Worm (Caenorhabditis elegans): ENCODE results near the gene fbxc-58.
A peak's percentile ranks its signal among the peaks of the same experiment; 100 is the strongest.

The fbxc-58 gene

ce11 chrIV:9386038-9386437 is 14.7 kb downstream of the fbxc-58 start, which contains the start of gene daf-15 (continued):
- no peak for TF ChIP-seq ceh-32 (tag; optimal IDR thresholded peaks at IDR 0.05; ENCODE audit: poor library complexity)

DNA sequence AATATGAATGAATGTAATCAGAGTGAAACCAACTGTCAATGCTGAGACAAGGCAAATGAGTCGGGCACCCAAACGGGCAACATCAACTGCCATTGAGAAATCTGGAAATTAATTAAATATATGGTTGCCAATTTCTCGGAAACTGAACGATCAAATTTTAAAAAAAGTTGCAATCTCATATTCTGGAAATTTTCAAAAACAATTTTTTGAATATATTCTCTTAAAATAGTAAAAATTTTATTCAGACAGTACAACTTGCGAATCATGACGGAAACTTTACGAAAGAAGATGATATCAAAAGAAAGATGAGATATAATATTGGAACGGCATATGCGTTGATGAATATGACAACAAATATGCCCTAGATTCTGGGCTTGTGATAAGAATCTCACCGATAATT is 24.8 kb downstream of the fbxc-58 start, which contains the start of gene col-121:
Gene col-121 (minus strand): TSS at position 101 of the 400 bp plus-strand sequence.
- TF ChIP-seq Y75B8A.6 (GFP tag; IDR thresholded peaks at IDR 0.05) = no peak
- no peak for TF ChIP-seq lin-1 (GFP tag; IDR thresholded peaks at IDR 0.05)
- TF ChIP-seq mxl-3 (GFP tag; optimal IDR thresholded peaks at IDR 0.05) = no peak

DNA sequence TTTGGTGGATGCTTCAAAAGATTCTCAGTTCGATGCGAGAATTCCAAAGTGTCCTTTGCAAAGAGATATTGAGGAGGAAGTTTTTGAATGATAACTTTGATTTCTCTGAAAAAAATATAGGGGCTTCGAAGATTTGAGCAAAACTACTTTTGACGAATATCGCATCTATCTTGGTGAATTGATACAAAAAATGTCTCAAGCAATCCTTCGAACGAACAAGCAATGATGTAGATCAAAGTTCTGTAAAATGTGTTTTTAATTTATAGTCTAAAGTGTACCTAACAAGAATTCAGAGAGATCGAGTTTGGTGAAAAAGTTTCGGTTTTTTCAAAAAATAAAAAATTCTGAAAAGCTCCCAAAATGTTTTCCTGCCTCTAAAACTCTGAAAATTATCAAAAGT is 26.0 kb downstream of the fbxc-58 start, which contains the start of gene F56D5.3:
Gene F56D5.3 (plus strand): TSS at position 301 of the 400 bp plus-strand sequence.
- TF ChIP-seq unc-130 (GFP tag; optimal IDR thresholded peaks at IDR 0.05) = no peak
- no peak for TF ChIP-seq R02D3.7 (tag; optimal IDR thresholded peaks at IDR 0.05)
- no peak for TF ChIP-seq fkh-10 (GFP tag; optimal IDR thresholded peaks at IDR 0.05)
- TF ChIP-seq mep-1 (tag; optimal IDR thresholded peaks at IDR 0.05) = no peak
- no peak for TF ChIP-seq nhr-6 (tag; optimal IDR thresholded peaks at IDR 0.05)
- no peak for TF ChIP-seq ceh-82 (tag; optimal IDR thresholded peaks at IDR 0.05)
- no peak for TF ChIP-seq gei-8 (GFP tag; optimal IDR thresholded peaks at IDR 0.05)
- TF ChIP-seq daf-12 (tag; optimal IDR thresholded peaks at IDR 0.05) = no peak
- no peak for TF ChIP-seq lin-38 (GFP tag; IDR thresholded peaks at IDR 0.05)
- TF ChIP-seq snpc-4 (tag; optimal IDR thresholded peaks at IDR 0.05) = no peak
- no peak for TF ChIP-seq daf-8 (GFP tag; IDR thresholded peaks at IDR 0.05)
- no peak for TF ChIP-seq nhr-41 (GFP tag; IDR thresholded peaks at IDR 0.05)
- no peak for TF ChIP-seq dpl-1 (GFP tag; optimal IDR thresholded peaks at IDR 0.05)
- TF ChIP-seq hlh-30 (tag; optimal IDR thresholded peaks at IDR 0.05; ENCODE audit: insufficient read depth) = no peak
- no peak for TF ChIP-seq Y105C5A.15 (GFP tag; IDR thresholded peaks at IDR 0.05)
- no peak for TF ChIP-seq ceh-44 (GFP tag; IDR thresholded peaks at IDR 0.05)
- no peak for TF ChIP-seq lin-29 (GFP tag; IDR thresholded peaks at IDR 0.05)
- TF ChIP-seq spr-1 (tag; optimal IDR thresholded peaks at IDR 0.05) = no peak

DNA sequence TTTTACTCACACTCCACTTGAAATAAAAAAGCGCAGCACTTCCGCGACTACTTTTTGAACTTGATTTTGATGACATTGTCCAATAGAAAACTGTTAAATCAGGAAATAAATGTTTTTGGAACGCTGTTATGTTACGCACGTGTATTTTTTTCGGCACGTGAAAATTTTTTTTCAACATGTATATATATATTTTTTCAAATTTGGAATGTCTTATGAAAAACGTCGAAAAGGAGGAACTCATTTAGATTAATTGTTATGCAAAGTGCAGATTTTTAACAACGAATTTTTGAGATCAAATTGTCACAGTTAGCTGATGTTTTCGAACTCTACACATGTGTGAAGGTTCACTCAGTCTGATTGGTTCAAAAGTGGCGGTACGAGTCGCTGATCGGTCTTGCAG is 27.2 kb downstream of the fbxc-58 start, which contains the start of gene F56D5.2:
Gene F56D5.2 (minus strand): TSS at position 101 of the 400 bp plus-strand sequence.
- TF ChIP-seq jun-1 (tag; optimal IDR thresholded peaks at IDR 0.05) (no peak), aha-1 (tag) (peak; percentile 66)

DNA sequence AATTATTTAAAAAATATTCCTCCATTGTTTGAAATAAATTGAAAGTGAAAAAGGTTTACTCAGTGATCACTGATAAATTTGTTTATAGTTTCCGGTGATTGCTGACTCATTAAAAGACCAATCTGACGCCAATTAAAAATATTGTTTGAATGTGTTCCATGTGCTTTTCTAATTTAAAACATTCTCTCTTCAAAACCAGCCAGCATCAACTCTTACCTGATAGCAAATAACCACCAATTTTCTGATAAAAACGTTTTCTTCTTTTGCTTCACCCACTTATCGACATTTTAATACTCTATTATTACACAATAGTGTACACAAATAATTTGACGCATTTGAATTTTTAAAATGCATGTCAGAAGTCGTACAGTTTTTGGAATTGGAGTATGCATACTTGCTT is 30.4 kb downstream of the fbxc-58 start, which contains the start of gene F56D5.6:
Gene F56D5.6 (plus strand): TSS at position 208 of the 400 bp plus-strand sequence.
- no peak for TF ChIP-seq daf-16 (GFP tag; optimal IDR thresholded peaks at IDR 0.05)
- TF ChIP-seq daf-16 (tag; optimal IDR thresholded peaks at IDR 0.05) = peak; percentile 88
- no peak for TF ChIP-seq zip-11 (GFP tag; IDR thresholded peaks at IDR 0.05)
- no peak for TF ChIP-seq sdz-12 (GFP tag; optimal IDR thresholded peaks at IDR 0.05)
- TF ChIP-seq F37D6.2 (tag; optimal IDR thresholded peaks at IDR 0.05) = no peak
- no peak for TF ChIP-seq aly-2 (tag; optimal IDR thresholded peaks at IDR 0.05)
- no peak for TF ChIP-seq F49E8.2 (tag; optimal IDR thresholded peaks at IDR 0.05; ENCODE audit: borderline replicate concordance)
- TF ChIP-seq dmd-6 (GFP tag; IDR thresholded peaks at IDR 0.05) = peak; percentile 14; the same call in 1 of the 2 replicates
- 0 out of 2 replicates have a peak, but pooled peaks have one; percentile 27 for TF ChIP-seq lin-1 (GFP tag; IDR thresholded peaks at IDR 0.05)
- TF ChIP-seq mxl-2 (GFP tag; conservative IDR thresholded peaks at IDR 0.05) = no peak
- no peak for TF ChIP-seq T26A8.4 (GFP tag; IDR thresholded peaks at IDR 0.05)
- peak; percentile 58 for TF ChIP-seq aha-1 (tag)
- peak; percentile 78 for TF ChIP-seq nhr-28 (tag; optimal IDR thresholded peaks at IDR 0.05)
- peak; percentile 71 for TF ChIP-seq dve-1 (tag; optimal IDR thresholded peaks at IDR 0.05; ENCODE audit: insufficient read depth)
- peak; percentile 68 for TF ChIP-seq pqm-1 (tag; optimal IDR thresholded peaks at IDR 0.05)
- TF ChIP-seq tra-1 (GFP tag; IDR thresholded peaks at IDR 0.05) = no peak
- TF ChIP-seq snpc-1.2 (GFP tag; IDR thresholded peaks at IDR 0.05) = no peak
- TF ChIP-seq mxl-3 (GFP tag; optimal IDR thresholded peaks at IDR 0.05) = no peak
- no peak for TF ChIP-seq spr-1 (tag; optimal IDR thresholded peaks at IDR 0.05)
- TF ChIP-seq zfp-3 (GFP tag; conservative IDR thresholded peaks at IDR 0.05) = no peak
- TF ChIP-seq php-3 (GFP tag; IDR thresholded peaks at IDR 0.05) = 0 out of 2 replicates have a peak, but pooled peaks have one; percentile 31
